Worm (Caenorhabditis elegans) whole organism, L4 larva: ENCODE measurements around the gene npr-10.

Experiments
- F49E8.2 ChIP-seq: sonication (generic microtip); optimal IDR thresholded peaks from 2 replicates; lab custom pipeline; 2016; ENCODE audit warnings: missing compliant biosample characterization, mild to moderate bottlenecking, missing genetic modification characterization, borderline replicate concordance
- ces-1 ChIP-seq: fragments of 150-350 bp; sonication (generic microtip); optimal IDR thresholded peaks from 4 replicates; lab custom pipeline; 2014; ENCODE audit warnings: missing biosample characterization, missing genetic modification reagents, missing genetic modification characterization
- cey-2 ChIP-seq: sonication (generic microtip); optimal IDR thresholded peaks from 3 replicates; lab custom pipeline; 2017; ENCODE audit warnings: missing genetic modification characterization, mild to moderate bottlenecking, missing compliant biosample characterization, antibody characterized with exemption, borderline replicate concordance; ENCODE audit not compliant: insufficient read depth
- lsy-2 ChIP-seq, 2 experiments: fragments of 150-350 bp in 1 of 2; sonication (generic microtip) in 1 of 2; optimal IDR thresholded peaks; 2 replicates each; lab custom pipeline; 2014 to 2017; ENCODE audit warnings: missing biosample characterization in 2 of 2, missing genetic modification characterization in 2 of 2
- nhr-237 ChIP-seq: sonication (generic microtip); optimal IDR thresholded peaks from 2 replicates; lab custom pipeline; 2017; ENCODE audit warnings: missing biosample characterization, missing genetic modification characterization
- skn-1 ChIP-seq: fragments of 150-350 bp; optimal IDR thresholded peaks from 2 replicates; lab custom pipeline; 2014; ENCODE audit warnings: missing biosample characterization, missing genetic modification characterization
- unc-130 ChIP-seq: sonication (generic microtip); optimal IDR thresholded peaks from 2 replicates; lab custom pipeline; 2016; ENCODE audit warnings: missing genetic modification reagents, missing genetic modification characterization, missing compliant biosample characterization
- unc-39 ChIP-seq: sonication (generic microtip); optimal IDR thresholded peaks from 2 replicates; lab custom pipeline; 2017; ENCODE audit warnings: missing biosample characterization, missing genetic modification characterization
- zag-1 ChIP-seq: fragments of 150-350 bp; optimal IDR thresholded peaks from 2 replicates; lab custom pipeline; 2014; ENCODE audit warnings: missing biosample characterization, missing genetic modification characterization

- TF ChIP-seq lsy-2 (tag; optimal IDR thresholded peaks at IDR 0.05; lab: Kevin White, UChicago) (no peak), zag-1 (tag; lab: Kevin White, UChicago) (no peak), unc-39 (tag; lab: Kevin White, UChicago) (no peak), unc-130 (GFP tag; lab: Kevin White, UChicago) (no peak), nhr-237 (no peak), cey-2 (tag; lab: Kevin White, UChicago) (no peak), F49E8.2 (tag; lab: Kevin White, UChicago) (no peak), skn-1 (tag; lab: Kevin White, UChicago) (no peak), ces-1 (no peak)
Measured at ce11 chrX:13059984-13060383, 27.5 kb upstream of the npr-10 start.
